Worm (Caenorhabditis elegans) whole organism, early embryonic: ENCODE measurements around the gene F17C8.6.
"Not testable (repeated sequence)": the region's sequence is repeated elsewhere in the genome, so short reads cannot be mapped to it uniquely, and the experiment has no call there.

ENCODE experiments used
- B0310.2 ChIP-seq: sonication (generic microtip); optimal IDR thresholded peaks from 2 replicates; lab custom pipeline; 2016; ENCODE audit warnings: mild to moderate bottlenecking, missing genetic modification characterization, missing compliant biosample characterization
- ama-1 ChIP-seq: fragments of 150-350 bp; optimal IDR thresholded peaks from 2 replicates; lab custom pipeline; 2014

ce11 chrIII:4785131-4785530 lies 39.3 kb upstream of the F17C8.6 start, which contains the start of gene enu-3.2:
- not testable (repeated sequence) for TF ChIP-seq ama-1 (lab: Kevin White, UChicago); B0310.2 (tag; lab: Kevin White, UChicago)
